Fruit fly (Drosophila melanogaster) whole organism, embryonic: Measurements from ENCODE around the gene CG12594.

ENCODE experiments used
- CG10147 ChIP-seq: fragments of 200-800 bp; sonication (Bioruptor generic); optimal IDR thresholded peaks from 2 replicates; lab custom pipeline; 2019; ENCODE audit warnings: missing biosample characterization, mild to moderate bottlenecking, missing genetic modification characterization, moderate library complexity
- CG11398 ChIP-seq: fragments of 200-800 bp; sonication (Bioruptor generic); optimal IDR thresholded peaks from 2 replicates; lab custom pipeline; 2016; ENCODE audit warnings: missing biosample characterization, missing genetic modification characterization
- CG1233 ChIP-seq: fragments of 200-800 bp; sonication (Bioruptor generic); optimal IDR thresholded peaks from 4 replicates; lab custom pipeline; 2018; ENCODE audit warnings: missing biosample characterization, mild to moderate bottlenecking, missing genetic modification characterization
- CG12659 ChIP-seq: fragments of 200-800 bp; sonication (Bioruptor generic); optimal IDR thresholded peaks from 3 replicates; lab custom pipeline; 2017; ENCODE audit warnings: mild to moderate bottlenecking, missing biosample characterization, missing genetic modification reagents, missing genetic modification characterization
- CG12769 ChIP-seq: fragments of 200-800 bp; sonication (Bioruptor generic); optimal IDR thresholded peaks from 2 replicates; lab custom pipeline; 2019; ENCODE audit warnings: missing biosample characterization, mild to moderate bottlenecking, missing genetic modification characterization, moderate library complexity
- CG12942 ChIP-seq: fragments of 200-800 bp; sonication (Bioruptor generic); optimal IDR thresholded peaks from 3 replicates; lab custom pipeline; 2016; ENCODE audit warnings: missing biosample characterization, missing genetic modification characterization
- CG14860 ChIP-seq: fragments of 200-800 bp; sonication (Bioruptor generic); IDR thresholded peaks from 3 replicates; pipeline ENCODE4 v1.3.6; 2022; ENCODE audit warnings: missing biosample characterization, missing genetic modification characterization; ENCODE audit not compliant: partially characterized antibody
- CG15073 ChIP-seq: fragments of 200-800 bp; sonication (Bioruptor generic); optimal IDR thresholded peaks from 2 replicates; lab custom pipeline; 2016; ENCODE audit warnings: missing biosample characterization, missing genetic modification characterization
- CG18764 ChIP-seq: fragments of 200-800 bp; sonication (Bioruptor generic); optimal IDR thresholded peaks from 3 replicates; lab custom pipeline; 2016; ENCODE audit warnings: missing biosample characterization, missing genetic modification characterization
- CG2889 ChIP-seq: fragments of 200-800 bp; sonication (Bioruptor generic); IDR thresholded peaks from 3 replicates; pipeline ENCODE4 v1.3.6; 2022; ENCODE audit warnings: missing biosample characterization, missing genetic modification characterization
- CG32532 ChIP-seq: fragments of 200-800 bp; sonication (Bioruptor generic); IDR thresholded peaks from 2 replicates; pipeline ENCODE4 v1.3.6; 2022; ENCODE audit warnings: missing biosample characterization, missing genetic modification characterization
- CG33557 ChIP-seq: fragments of 200-800 bp; sonication (Bioruptor generic); optimal IDR thresholded peaks from 2 replicates; lab custom pipeline; 2019; ENCODE audit warnings: missing biosample characterization, mild to moderate bottlenecking, missing genetic modification characterization, moderate library complexity
- CG34224 ChIP-seq: fragments of 200-800 bp; sonication (Bioruptor generic); IDR thresholded peaks from 3 replicates; pipeline ENCODE4 v1.3.6; 2022; ENCODE audit warnings: missing biosample characterization, missing genetic modification characterization; ENCODE audit not compliant: partially characterized antibody
- CG3726 ChIP-seq: fragments of 200-800 bp; sonication (Bioruptor generic); IDR thresholded peaks from 3 replicates; pipeline ENCODE4, ENCODE4 v1.3.6; 2022; ENCODE audit warnings: missing biosample characterization, missing genetic modification characterization
- CG4730 ChIP-seq: fragments of 200-800 bp; sonication (Bioruptor generic); IDR thresholded peaks from 2 replicates; pipeline ENCODE4 v1.3.6; 2022; ENCODE audit warnings: missing biosample characterization, missing genetic modification characterization
- CG6765 ChIP-seq: fragments of 200-800 bp; sonication (Bioruptor generic); optimal IDR thresholded peaks from 3 replicates; lab custom pipeline; 2017; ENCODE audit warnings: missing biosample characterization, mild to moderate bottlenecking, missing genetic modification characterization
- CG7271 ChIP-seq: fragments of 200-800 bp; sonication (Bioruptor generic); optimal IDR thresholded peaks from 2 replicates; lab custom pipeline; 2018; ENCODE audit warnings: missing biosample characterization, mild to moderate bottlenecking, missing genetic modification characterization, moderate library complexity
- CG7745 ChIP-seq: fragments of 200-800 bp; sonication (Bioruptor generic); optimal IDR thresholded peaks from 2 replicates; lab custom pipeline; 2018; ENCODE audit warnings: missing biosample characterization, mild to moderate bottlenecking, missing genetic modification characterization, moderate library complexity
- CG7987 ChIP-seq: fragments of 200-800 bp; sonication (Bioruptor generic); optimal IDR thresholded peaks from 2 replicates; lab custom pipeline; 2018; ENCODE audit warnings: missing biosample characterization, mild to moderate bottlenecking, missing genetic modification characterization, moderate library complexity
- CG9876 ChIP-seq: fragments of 200-800 bp; sonication (Bioruptor generic); optimal IDR thresholded peaks from 2 replicates; lab custom pipeline; 2016; ENCODE audit warnings: missing biosample characterization, missing genetic modification characterization
- CG9932 ChIP-seq: fragments of 200-800 bp; sonication (Bioruptor generic); IDR thresholded peaks from 2 replicates; pipeline ENCODE4 v1.3.6; 2022; ENCODE audit warnings: missing biosample characterization, missing genetic modification characterization
- CTCF ChIP-seq: fragments of 200-800 bp; sonication (Bioruptor generic); optimal IDR thresholded peaks from 2 replicates; lab custom pipeline; 2017; ENCODE audit warnings: missing biosample characterization, mild to moderate bottlenecking, missing genetic modification characterization, moderate library complexity
- D19A ChIP-seq: fragments of 200-800 bp; optimal IDR thresholded peaks from 3 replicates; lab custom pipeline; 2019; ENCODE audit warnings: missing biosample characterization, mild to moderate bottlenecking, missing genetic modification characterization, moderate library complexity
- Dad ChIP-seq: fragments of 200-800 bp; sonication (Bioruptor generic); optimal IDR thresholded peaks from 3 replicates; lab custom pipeline; 2016; ENCODE audit warnings: missing biosample characterization, missing genetic modification characterization
- Dll ChIP-seq: fragments of 200-800 bp; sonication (Bioruptor generic); IDR thresholded peaks from 4 replicates; pipeline ENCODE4 v1.3.6; 2022; ENCODE audit warnings: missing biosample characterization, missing genetic modification characterization; ENCODE audit not compliant: partially characterized antibody
- Ets97D ChIP-seq: fragments of 200-800 bp; sonication (Bioruptor generic); optimal IDR thresholded peaks from 3 replicates; lab custom pipeline; 2016; ENCODE audit warnings: missing biosample characterization, missing genetic modification characterization
- Gug ChIP-seq: fragments of 200-800 bp; sonication (Bioruptor generic); IDR thresholded peaks from 4 replicates; pipeline ENCODE4 v1.3.6; 2022; ENCODE audit warnings: missing biosample characterization, missing genetic modification characterization
- Mrtf ChIP-seq: fragments of 200-800 bp; sonication (Bioruptor generic); IDR thresholded peaks from 3 replicates; pipeline ENCODE4 v1.3.6; 2022; ENCODE audit warnings: missing biosample characterization, missing genetic modification characterization
- Six4 ChIP-seq: fragments of 200-800 bp; sonication (Bioruptor generic); optimal IDR thresholded peaks from 2 replicates; lab custom pipeline; 2016; ENCODE audit warnings: missing biosample characterization, missing genetic modification characterization
- Vsx1 ChIP-seq: fragments of 200-800 bp; sonication (Bioruptor generic); optimal IDR thresholded peaks from 2 replicates; lab custom pipeline; 2017; ENCODE audit warnings: missing biosample characterization, mild to moderate bottlenecking, missing genetic modification characterization, missing genetic modification reagents
- ash1 ChIP-seq: fragments of 200-800 bp; sonication (Bioruptor generic); optimal IDR thresholded peaks from 2 replicates; lab custom pipeline; 2018; ENCODE audit warnings: missing biosample characterization, mild to moderate bottlenecking, missing genetic modification characterization
- cad ChIP-seq: fragments of >200 bp; optimal IDR thresholded peaks from 2 replicates; lab custom pipeline; 2017; ENCODE audit warnings: missing biosample characterization, missing genetic modification characterization
- caup ChIP-seq: fragments of 200-800 bp; sonication (Bioruptor generic); optimal IDR thresholded peaks from 3 replicates; lab custom pipeline; 2017; ENCODE audit warnings: missing biosample characterization, mild to moderate bottlenecking, missing genetic modification characterization, moderate library complexity; ENCODE audit not compliant: severe bottlenecking
- chif ChIP-seq, 2 experiments: fragments of 200-800 bp; sonication (Bioruptor generic); optimal IDR thresholded peaks; 3 replicates each; lab custom pipeline; 2016; ENCODE audit warnings: missing biosample characterization in 2 of 2, missing genetic modification characterization in 2 of 2
- da ChIP-seq: fragments of 200-800 bp; sonication (Bioruptor generic); optimal IDR thresholded peaks from 2 replicates; lab custom pipeline; 2016; ENCODE audit warnings: missing biosample characterization, missing genetic modification characterization
- dm ChIP-seq: fragments of 200-800 bp; sonication (Bioruptor generic); optimal IDR thresholded peaks from 3 replicates; lab custom pipeline; 2016; ENCODE audit warnings: missing biosample characterization, missing genetic modification characterization
- gce ChIP-seq: fragments of 200-800 bp; sonication (Bioruptor generic); IDR thresholded peaks from 3 replicates; pipeline ENCODE4 v1.3.6; 2022; ENCODE audit warnings: missing biosample characterization, missing genetic modification characterization
- grau ChIP-seq: fragments of 200-800 bp; optimal IDR thresholded peaks from 3 replicates; lab custom pipeline; 2019; ENCODE audit warnings: missing biosample characterization, mild to moderate bottlenecking, missing genetic modification characterization, moderate library complexity
- kay ChIP-seq: fragments of 200-800 bp; sonication (Bioruptor generic); optimal IDR thresholded peaks from 2 replicates; lab custom pipeline; 2016; ENCODE audit warnings: missing biosample characterization, missing genetic modification characterization
- lilli ChIP-seq: fragments of 200-800 bp; sonication (Bioruptor generic); optimal IDR thresholded peaks from 3 replicates; lab custom pipeline; 2016; ENCODE audit warnings: missing biosample characterization, missing genetic modification characterization
- p53 ChIP-seq: fragments of 200-800 bp; sonication (Bioruptor generic); optimal IDR thresholded peaks from 2 replicates; lab custom pipeline; 2016; ENCODE audit warnings: missing biosample characterization, missing genetic modification characterization
- pfk ChIP-seq: fragments of 200-800 bp; sonication (Bioruptor generic); optimal IDR thresholded peaks from 2 replicates; lab custom pipeline; 2018; ENCODE audit warnings: missing biosample characterization, mild to moderate bottlenecking, missing genetic modification characterization, moderate library complexity
- pnt ChIP-seq: fragments of 200-800 bp; sonication (Bioruptor generic); optimal IDR thresholded peaks from 3 replicates; lab custom pipeline; 2016; ENCODE audit warnings: missing biosample characterization, missing genetic modification characterization
- prd ChIP-seq, 3 experiments: fragments of >200 bp in 2 of 3; fragments of 200-800 bp in 1 of 3; sonication (Bioruptor generic) in 1 of 3; optimal IDR thresholded peaks in 2 of 3; IDR thresholded peaks in 1 of 3; 2 replicates in 2 of 3; 3 replicates in 1 of 3; pipeline versions ENCODE4 v1.3.6 to Lab custom; 2017 to 2022; ENCODE audit warnings: missing biosample characterization in 1 of 3, missing genetic modification characterization in 1 of 3
- sc ChIP-seq, 3 experiments: fragments of >200 bp in 2 of 3; fragments of 200-800 bp in 1 of 3; sonication (Bioruptor generic) in 1 of 3; optimal IDR thresholded peaks; 2 replicates in 2 of 3; 3 replicates in 1 of 3; lab custom pipeline; 2017; ENCODE audit warnings: mild to moderate bottlenecking in 1 of 3, missing biosample characterization in 1 of 3, missing genetic modification characterization in 1 of 3, missing genetic modification reagents in 1 of 3
- sima ChIP-seq: fragments of 200-800 bp; sonication (Bioruptor generic); optimal IDR thresholded peaks from 2 replicates; lab custom pipeline; 2016; ENCODE audit warnings: missing biosample characterization, missing genetic modification characterization
- sr ChIP-seq: fragments of 200-800 bp; sonication (Bioruptor generic); IDR thresholded peaks from 3 replicates; pipeline ENCODE4 v1.3.6; 2022; ENCODE audit warnings: missing biosample characterization, missing genetic modification characterization
- trem ChIP-seq: fragments of 200-800 bp; optimal IDR thresholded peaks from 3 replicates; lab custom pipeline; 2019; ENCODE audit warnings: missing biosample characterization, mild to moderate bottlenecking, missing genetic modification characterization, moderate library complexity
- trh ChIP-seq: fragments of 200-800 bp; sonication (Bioruptor generic); optimal IDR thresholded peaks from 2 replicates; lab custom pipeline; 2016; ENCODE audit warnings: missing biosample characterization, missing genetic modification characterization

Gene CG12594

dm6 chr3R:11760669-11761387, 39.3 kb downstream of the CG12594 start (continued):
- peak; percentile 98 for TF ChIP-seq D19A (tag; lab: Kevin White, UChicago)
- TF ChIP-seq CG7745 = peak; percentile 96
- TF ChIP-seq CG12659 = peak; percentile 100
- peak; percentile 100 for TF ChIP-seq CG10147 (GFP tag; lab: Kevin White, UChicago)
- TF ChIP-seq gce (GFP tag; lab: Robert Waterston, UW) = no peak
- TF ChIP-seq CG34224 (GFP tag; lab: Robert Waterston, UW) = no peak
- peak; percentile 94 for TF ChIP-seq CG15073 (GFP tag; lab: Kevin White, UChicago)
- peak; percentile 100 for TF ChIP-seq CG33557
- TF ChIP-seq caup = peak; percentile 100
- TF ChIP-seq p53 (GFP tag; lab: Kevin White, UChicago) = peak; percentile 100
- TF ChIP-seq dm (GFP tag; lab: Kevin White, UChicago) = peak; percentile 100
- TF ChIP-seq pnt = peak; percentile 100
- TF ChIP-seq CG14860 (GFP tag; lab: Robert Waterston, UW) = no peak
- peak; percentile 99 for TF ChIP-seq CG7987 (GFP tag; lab: Kevin White, UChicago)
- peak; percentile 100 for TF ChIP-seq CG6765 (GFP tag; lab: Kevin White, UChicago)
- TF ChIP-seq Mrtf = no peak
- TF ChIP-seq CG11398 (GFP tag; lab: Kevin White, UChicago) = peak; percentile 100
- TF ChIP-seq CG3726 (GFP tag; lab: Robert Waterston, UW) = no peak
- peak; percentile 100 for TF ChIP-seq grau
- peak; percentile 100 for TF ChIP-seq Gug (GFP tag; lab: Robert Waterston, UW)
- TF ChIP-seq CG18764 (GFP tag; lab: Kevin White, UChicago) = peak; percentile 100
- peak; percentile 100 for TF ChIP-seq da (GFP tag; lab: Kevin White, UChicago)
- TF ChIP-seq CG2889 (GFP tag; lab: Robert Waterston, UW) = no peak
- TF ChIP-seq pfk (GFP tag; lab: Kevin White, UChicago) = peak; percentile 84
- peak; percentile 100 for TF ChIP-seq chif (GFP tag; optimal IDR thresholded peaks at IDR 0.05; lab: Kevin White, UChicago)
- no peak for TF ChIP-seq cad
- TF ChIP-seq CG4730 = no peak
- peak; percentile 100 for TF ChIP-seq CG1233 (GFP tag; lab: Kevin White, UChicago)
- peak; percentile 100 for TF ChIP-seq Dad (GFP tag; lab: Kevin White, UChicago)
- no peak for TF ChIP-seq Dll (GFP tag; lab: Robert Waterston, UW)
- TF ChIP-seq trh (GFP tag; lab: Kevin White, UChicago) = peak; percentile 99
- TF ChIP-seq lilli (GFP tag; lab: Kevin White, UChicago) = peak; percentile 100
- TF ChIP-seq trem (tag; lab: Kevin White, UChicago) = peak; percentile 97
- TF ChIP-seq Vsx1 (GFP tag; lab: Kevin White, UChicago) = peak; percentile 99
- TF ChIP-seq sima (GFP tag; lab: Kevin White, UChicago) = peak; percentile 99
- TF ChIP-seq CG12769 = peak; percentile 100
- no peak for TF ChIP-seq sr (GFP tag; lab: Robert Waterston, UW)
- TF ChIP-seq CG9932 (GFP tag; lab: Robert Waterston, UW) = no peak
- peak; percentile 99 for TF ChIP-seq CG7271 (tag; lab: Kevin White, UChicago)
- peak; percentile 99 for TF ChIP-seq ash1 (GFP tag; lab: Kevin White, UChicago)
- TF ChIP-seq CG12942 = peak; percentile 100
- TF ChIP-seq CG32532 (GFP tag; lab: Robert Waterston, UW) = no peak
- TF ChIP-seq prd (optimal IDR thresholded peaks at IDR 0.05; lab: Kevin White, UChicago) = no peak
- no peak for TF ChIP-seq prd (GFP tag; IDR thresholded peaks at IDR 0.05; lab: Robert Waterston, UW)
- peak; percentile 97 for TF ChIP-seq Ets97D (GFP tag; lab: Kevin White, UChicago)
- no peak for TF ChIP-seq sc (optimal IDR thresholded peaks at IDR 0.05; lab: Kevin White, UChicago)
- TF ChIP-seq sc (GFP tag; optimal IDR thresholded peaks at IDR 0.05; lab: Kevin White, UChicago) = peak; percentile 100
- peak; percentile 100 for TF ChIP-seq kay (GFP tag; lab: Kevin White, UChicago)
- TF ChIP-seq CG9876 (GFP tag; lab: Kevin White, UChicago) = peak; percentile 100
- TF ChIP-seq Six4 (GFP tag; lab: Kevin White, UChicago) = peak; percentile 100
- peak; percentile 79 for TF ChIP-seq CTCF
